Worm (Caenorhabditis elegans) whole organism, young adult: ENCODE data around the gene Y57G11C.41.

Experiments used
- F22D6.2 ChIP-seq: sonication (generic microtip); optimal IDR thresholded peaks from 2 replicates; lab custom pipeline; 2016; ENCODE audit warnings: mild to moderate bottlenecking, missing genetic modification characterization, missing compliant biosample characterization
- F49E8.2 ChIP-seq: sonication (generic microtip); optimal IDR thresholded peaks from 3 replicates; lab custom pipeline; 2017; ENCODE audit warnings: missing genetic modification characterization, mild to moderate bottlenecking, missing compliant biosample characterization, antibody characterized with exemption, moderate library complexity; ENCODE audit not compliant: insufficient read depth
- T26A5.8 ChIP-seq: sonication (generic microtip); optimal IDR thresholded peaks from 2 replicates; lab custom pipeline; 2016; ENCODE audit warnings: missing genetic modification characterization, missing compliant biosample characterization
- madf-3 ChIP-seq: fragments of 200-800 bp; sonication (Bioruptor generic); IDR thresholded peaks from 2 replicates; pipeline ENCODE4 v1.3.6; 2022; ENCODE audit warnings: missing genetic modification reagents, missing genetic modification characterization, missing compliant biosample characterization
- madf-8 ChIP-seq: fragments of 200-800 bp; sonication (Bioruptor generic); conservative IDR thresholded peaks from 2 replicates; pipeline ENCODE4 v1.3.6; 2022; ENCODE audit warnings: missing genetic modification reagents, missing genetic modification characterization, missing compliant biosample characterization
- rcor-1 ChIP-seq: fragments of 200-800 bp; sonication (Bioruptor generic); IDR thresholded peaks from 2 replicates; pipeline ENCODE4 v1.3.6; 2022; ENCODE audit warnings: missing genetic modification reagents, missing genetic modification characterization, missing compliant biosample characterization
- sea-2 ChIP-seq: fragments of 200-800 bp; sonication (Bioruptor generic); IDR thresholded peaks from 2 replicates; pipeline ENCODE4 v1.3.6; 2022; ENCODE audit warnings: missing genetic modification characterization, missing compliant biosample characterization
- somi-1 ChIP-seq: fragments of 200-800 bp; sonication (Bioruptor generic); optimal IDR thresholded peaks from 2 replicates; lab custom pipeline; 2018; ENCODE audit warnings: mild to moderate bottlenecking, missing genetic modification characterization, missing compliant biosample characterization

DNA sequence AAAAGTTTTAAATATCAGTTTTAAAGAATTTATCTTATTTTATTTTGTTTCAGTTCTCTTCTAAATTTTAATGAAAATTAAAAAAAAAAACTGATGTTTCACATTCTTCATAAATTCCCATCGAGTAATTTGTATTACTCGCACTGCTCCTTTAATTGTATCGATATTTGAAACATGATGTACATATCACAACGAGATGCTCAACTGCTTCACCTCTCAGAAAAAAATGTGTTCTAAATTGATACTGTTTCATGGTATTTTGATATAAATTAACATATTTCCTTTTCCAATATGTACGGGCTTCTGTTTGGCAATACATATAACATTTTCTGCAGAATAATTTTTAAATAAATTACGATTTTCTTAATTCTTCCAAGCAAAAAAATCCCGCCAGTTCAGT lies 18.5 kb downstream of the Y57G11C.41 start:
- TF ChIP-seq T26A5.8 (tag; lab: Kevin White, UChicago) (no peak), somi-1 (GFP tag; lab: Kevin White, UChicago) (no peak), madf-8 (GFP tag; lab: Robert Waterston, UW) (no peak), rcor-1 (GFP tag; lab: Robert Waterston, UW) (no peak), madf-3 (no peak), sea-2 (GFP tag; lab: Robert Waterston, UW) (no peak), F22D6.2 (tag; lab: Kevin White, UChicago) (no peak), F49E8.2 (tag; lab: Kevin White, UChicago) (no peak)
